Fruit fly (Drosophila melanogaster): ENCODE results near the gene Pop1.

DNA sequence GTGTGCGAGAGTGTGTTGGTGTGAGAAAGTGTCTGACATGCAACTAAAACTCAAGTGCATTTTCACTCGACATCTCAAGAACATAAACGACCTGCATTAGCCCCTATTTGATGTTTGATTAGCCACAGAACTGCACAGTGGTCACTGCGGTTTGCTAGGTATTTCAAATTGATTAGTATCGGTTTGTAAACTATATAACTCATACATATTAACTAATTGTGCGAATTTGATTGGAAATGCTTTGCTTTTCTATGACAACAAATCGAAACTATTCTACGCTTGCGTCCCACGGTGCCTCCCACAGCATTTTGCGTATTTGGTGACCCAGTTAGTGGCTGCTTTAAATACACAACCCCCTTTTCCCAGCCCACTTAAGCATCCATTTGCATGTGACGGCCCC, 12.3 kb downstream of the Pop1 start:
- TF ChIP-seq CG6813 (GFP tag; optimal IDR thresholded peaks at IDR 0.05) (no peak), Dek (tag; optimal IDR thresholded peaks at IDR 0.05) (no peak), CG13424 (tag; optimal IDR thresholded peaks at IDR 0.05) (no peak), Antp (GFP tag; optimal IDR thresholded peaks at IDR 0.05) (no peak), CG43689 (GFP tag; IDR thresholded peaks at IDR 0.05) (no peak)
